Fruit fly (Drosophila melanogaster) whole organism, embryonic: Measurements from ENCODE around the gene CG10035.

Source experiments
- ATbp ChIP-seq: fragments of 200-800 bp; sonication (Bioruptor generic); optimal IDR thresholded peaks from 2 replicates; lab custom pipeline; 2017; ENCODE audit warnings: missing biosample characterization, mild to moderate bottlenecking, missing genetic modification characterization, missing genetic modification reagents
- Adf1 ChIP-seq: fragments of 200-800 bp; sonication (Bioruptor generic); IDR thresholded peaks from 2 replicates; pipeline ENCODE4 v1.3.6; 2022; ENCODE audit warnings: missing biosample characterization, missing genetic modification characterization
- Aef1 ChIP-seq: fragments of 200-800 bp; sonication (Bioruptor generic); IDR thresholded peaks from 3 replicates; pipeline ENCODE4 v1.3.6; 2022; ENCODE audit warnings: missing biosample characterization, missing genetic modification characterization
- B-H1 ChIP-seq: fragments of 200-800 bp; sonication (Bioruptor generic); IDR thresholded peaks from 3 replicates; pipeline ENCODE4 v1.3.6; 2022; ENCODE audit warnings: missing biosample characterization, missing genetic modification characterization
- CG12744 ChIP-seq: fragments of 200-800 bp; sonication (Bioruptor generic); optimal IDR thresholded peaks from 2 replicates; lab custom pipeline; 2016; ENCODE audit warnings: missing biosample characterization, missing genetic modification characterization
- CG12769 ChIP-seq: fragments of 200-800 bp; sonication (Bioruptor generic); optimal IDR thresholded peaks from 2 replicates; lab custom pipeline; 2019; ENCODE audit warnings: missing biosample characterization, mild to moderate bottlenecking, missing genetic modification characterization, moderate library complexity
- CG17912 ChIP-seq: fragments of 200-800 bp; sonication (Bioruptor generic); optimal IDR thresholded peaks from 2 replicates; lab custom pipeline; 2018; ENCODE audit warnings: missing biosample characterization, mild to moderate bottlenecking, missing genetic modification characterization
- CG18011 ChIP-seq: fragments of 200-800 bp; sonication (Bioruptor generic); optimal IDR thresholded peaks from 2 replicates; lab custom pipeline; 2017; ENCODE audit warnings: missing biosample characterization, missing genetic modification characterization, mild to moderate bottlenecking, moderate library complexity, missing genotype
- CG18476 ChIP-seq: fragments of 200-800 bp; sonication (Bioruptor generic); optimal IDR thresholded peaks from 2 replicates; lab custom pipeline; 2016; ENCODE audit warnings: missing biosample characterization, mild to moderate bottlenecking, missing genetic modification characterization
- CG2712 ChIP-seq: fragments of 200-800 bp; optimal IDR thresholded peaks from 3 replicates; lab custom pipeline; 2019; ENCODE audit warnings: missing biosample characterization, mild to moderate bottlenecking, missing genetic modification characterization, moderate library complexity
- CG32772 ChIP-seq: fragments of 200-800 bp; sonication (Bioruptor generic); IDR thresholded peaks from 2 replicates; pipeline ENCODE4 v1.3.6; 2022; ENCODE audit warnings: missing biosample characterization, missing genetic modification characterization
- CG3407 ChIP-seq: fragments of 200-800 bp; sonication (Bioruptor generic); optimal IDR thresholded peaks from 2 replicates; lab custom pipeline; 2018; ENCODE audit warnings: missing biosample characterization, mild to moderate bottlenecking, missing genetic modification characterization
- CG3995 ChIP-seq: fragments of 200-800 bp; sonication (Bioruptor generic); optimal IDR thresholded peaks from 3 replicates; lab custom pipeline; 2016; ENCODE audit warnings: missing biosample characterization, missing genetic modification characterization
- CG6254 ChIP-seq: fragments of 200-800 bp; sonication (Bioruptor generic); optimal IDR thresholded peaks from 3 replicates; lab custom pipeline; 2017; ENCODE audit warnings: mild to moderate bottlenecking, missing biosample characterization, missing genetic modification reagents, missing genetic modification characterization
- CG7928 ChIP-seq: fragments of 200-800 bp; sonication (Bioruptor generic); optimal IDR thresholded peaks from 2 replicates; lab custom pipeline; 2017; ENCODE audit warnings: missing biosample characterization, mild to moderate bottlenecking, missing genetic modification characterization
- CG8290 ChIP-seq, 3 experiments: fragments of 200-800 bp; sonication (Bioruptor generic); optimal IDR thresholded peaks; 2 replicates each; lab custom pipeline; 2016 to 2019; ENCODE audit warnings: missing biosample characterization in 3 of 3, missing genetic modification characterization in 3 of 3, mild to moderate bottlenecking in 2 of 3, moderate library complexity in 1 of 3
- CG8388 ChIP-seq: fragments of 200-800 bp; sonication (Bioruptor generic); optimal IDR thresholded peaks from 2 replicates; lab custom pipeline; 2019; ENCODE audit warnings: missing biosample characterization, mild to moderate bottlenecking, missing genetic modification characterization, moderate library complexity
- CG9727 ChIP-seq: fragments of 200-800 bp; sonication (Bioruptor generic); optimal IDR thresholded peaks from 3 replicates; lab custom pipeline; 2017; ENCODE audit warnings: missing biosample characterization, mild to moderate bottlenecking, missing genetic modification characterization
- CkIIα-i1 ChIP-seq: fragments of 200-800 bp; sonication (Bioruptor generic); IDR thresholded peaks from 2 replicates; pipeline ENCODE4 v1.3.6; 2022; ENCODE audit warnings: missing biosample characterization, missing genetic modification characterization
- Dip3 ChIP-seq: fragments of 200-800 bp; sonication (Bioruptor generic); optimal IDR thresholded peaks from 3 replicates; lab custom pipeline; 2016; ENCODE audit warnings: missing biosample characterization, missing genetic modification characterization
- Dref ChIP-seq: fragments of 200-800 bp; sonication (Bioruptor generic); IDR thresholded peaks from 2 replicates; pipeline ENCODE4 v1.3.6; 2022; ENCODE audit warnings: missing biosample characterization, missing genetic modification characterization
- Elba2 ChIP-seq: fragments of 200-800 bp; sonication (Bioruptor generic); optimal IDR thresholded peaks from 3 replicates; lab custom pipeline; 2016; ENCODE audit warnings: missing biosample characterization, missing genetic modification characterization
- Ets97D ChIP-seq: fragments of 200-800 bp; sonication (Bioruptor generic); optimal IDR thresholded peaks from 3 replicates; lab custom pipeline; 2016; ENCODE audit warnings: missing biosample characterization, missing genetic modification characterization
- Gug ChIP-seq: fragments of 200-800 bp; sonication (Bioruptor generic); IDR thresholded peaks from 4 replicates; pipeline ENCODE4 v1.3.6; 2022; ENCODE audit warnings: missing biosample characterization, missing genetic modification characterization
- Mes4 ChIP-seq: fragments of 200-800 bp; sonication (Bioruptor generic); optimal IDR thresholded peaks from 2 replicates; lab custom pipeline; 2016; ENCODE audit warnings: missing biosample characterization, missing genetic modification characterization
- Ptx1 ChIP-seq: fragments of 200-800 bp; sonication (Bioruptor generic); IDR thresholded peaks from 2 replicates; pipeline ENCODE4 v1.3.6; 2022; ENCODE audit warnings: missing biosample characterization, missing genetic modification characterization
- Sin3A ChIP-seq: fragments of >200 bp; optimal IDR thresholded peaks from 2 replicates; lab custom pipeline; 2018
- ara ChIP-seq: fragments of 200-800 bp; sonication (Bioruptor generic); IDR thresholded peaks from 2 replicates; pipeline ENCODE4 v1.3.6; 2022; ENCODE audit warnings: missing biosample characterization, missing genetic modification characterization
- ase ChIP-seq: fragments of 200-800 bp; sonication (Bioruptor generic); IDR thresholded peaks from 3 replicates; pipeline ENCODE4 v1.3.6; 2022; ENCODE audit warnings: missing biosample characterization, missing genetic modification characterization
- az2 ChIP-seq: fragments of 200-800 bp; sonication (Bioruptor generic); optimal IDR thresholded peaks from 3 replicates; lab custom pipeline; 2016; ENCODE audit warnings: missing biosample characterization, missing genetic modification characterization
- bbx ChIP-seq: fragments of 200-800 bp; sonication (Bioruptor generic); IDR thresholded peaks from 2 replicates; pipeline ENCODE4 v1.3.6; 2022; ENCODE audit warnings: missing biosample characterization, missing genetic modification characterization; ENCODE audit not compliant: partially characterized antibody
- chm ChIP-seq: fragments of 200-800 bp; sonication (Bioruptor generic); IDR thresholded peaks from 2 replicates; pipeline ENCODE4 v1.3.6; 2022; ENCODE audit warnings: missing biosample characterization, missing genetic modification characterization
- dan ChIP-seq: fragments of 200-800 bp; sonication (Bioruptor generic); IDR thresholded peaks from 2 replicates; pipeline ENCODE4 v1.3.6; 2022; ENCODE audit warnings: missing biosample characterization, missing genetic modification characterization
- ems ChIP-seq: fragments of 200-800 bp; sonication (Bioruptor generic); optimal IDR thresholded peaks from 3 replicates; lab custom pipeline; 2016; ENCODE audit warnings: missing biosample characterization, missing genetic modification characterization
- grau ChIP-seq: fragments of 200-800 bp; optimal IDR thresholded peaks from 3 replicates; lab custom pipeline; 2019; ENCODE audit warnings: missing biosample characterization, mild to moderate bottlenecking, missing genetic modification characterization, moderate library complexity
- ham ChIP-seq: fragments of 200-800 bp; sonication (Bioruptor generic); IDR thresholded peaks from 2 replicates; pipeline ENCODE4 v1.3.6; 2022; ENCODE audit warnings: missing biosample characterization, missing genetic modification characterization
- lola ChIP-seq, 3 experiments: fragments of >200 bp in 2 of 3; fragments of 200-800 bp in 1 of 3; sonication (Bioruptor generic) in 1 of 3; optimal IDR thresholded peaks; 2 replicates each; lab custom pipeline; 2017 to 2019; ENCODE audit warnings: missing biosample characterization in 3 of 3, missing genetic modification characterization in 3 of 3, mild to moderate bottlenecking in 1 of 3, moderate library complexity in 1 of 3
- mam ChIP-seq: fragments of 200-800 bp; sonication (Bioruptor generic); optimal IDR thresholded peaks from 3 replicates; lab custom pipeline; 2016; ENCODE audit warnings: missing biosample characterization, missing genetic modification characterization
- org-1 ChIP-seq: fragments of 200-800 bp; sonication (Bioruptor generic); optimal IDR thresholded peaks from 2 replicates; lab custom pipeline; 2017; ENCODE audit warnings: missing biosample characterization, missing genetic modification characterization
- phol ChIP-seq: fragments of 200-800 bp; sonication (Bioruptor generic); optimal IDR thresholded peaks from 3 replicates; lab custom pipeline; 2018; ENCODE audit warnings: missing biosample characterization, mild to moderate bottlenecking, missing genetic modification characterization, moderate library complexity
- salm ChIP-seq: fragments of 200-800 bp; sonication (Bioruptor generic); optimal IDR thresholded peaks from 2 replicates; lab custom pipeline; 2018; ENCODE audit warnings: missing biosample characterization, mild to moderate bottlenecking, missing genetic modification characterization
- schlank ChIP-seq: fragments of 200-800 bp; sonication (Bioruptor generic); optimal IDR thresholded peaks from 2 replicates; lab custom pipeline; 2018; ENCODE audit warnings: missing biosample characterization, mild to moderate bottlenecking, missing genetic modification characterization
- scrt ChIP-seq: fragments of 200-800 bp; sonication (Bioruptor generic); optimal IDR thresholded peaks from 2 replicates; lab custom pipeline; 2018; ENCODE audit warnings: missing biosample characterization, mild to moderate bottlenecking, missing genetic modification characterization, moderate library complexity
- sens-2 ChIP-seq: fragments of 200-800 bp; sonication (Bioruptor generic); IDR thresholded peaks from 2 replicates; pipeline ENCODE4 v1.3.6; 2022; ENCODE audit warnings: missing biosample characterization, missing genetic modification characterization
- seq ChIP-seq: fragments of 200-800 bp; sonication (Bioruptor generic); IDR thresholded peaks from 2 replicates; pipeline ENCODE4 v1.3.6; 2022; ENCODE audit warnings: missing biosample characterization, missing genetic modification characterization
- sim ChIP-seq: fragments of 200-800 bp; sonication (Bioruptor generic); IDR thresholded peaks from 2 replicates; pipeline ENCODE4 v1.3.6; 2022; ENCODE audit warnings: missing biosample characterization, missing genetic modification characterization
- tgo ChIP-seq: fragments of 200-800 bp; sonication (Bioruptor generic); IDR thresholded peaks from 3 replicates; pipeline ENCODE4 v1.3.6; 2022; ENCODE audit warnings: missing biosample characterization, missing genetic modification characterization
- tin ChIP-seq: fragments of 200-800 bp; sonication (Bioruptor generic); optimal IDR thresholded peaks from 3 replicates; lab custom pipeline; 2016; ENCODE audit warnings: missing biosample characterization, missing genetic modification characterization
- toy ChIP-seq: fragments of 200-800 bp; sonication (Bioruptor generic); IDR thresholded peaks from 2 replicates; pipeline ENCODE4 v1.3.6; 2022; ENCODE audit warnings: missing biosample characterization, missing genetic modification characterization
- trh ChIP-seq: fragments of 200-800 bp; sonication (Bioruptor generic); optimal IDR thresholded peaks from 2 replicates; lab custom pipeline; 2016; ENCODE audit warnings: missing biosample characterization, missing genetic modification characterization
- twi ChIP-seq: fragments of 200-800 bp; optimal IDR thresholded peaks from 2 replicates; lab custom pipeline; 2019; ENCODE audit warnings: missing biosample characterization, mild to moderate bottlenecking, missing genetic modification characterization, moderate library complexity
- zfh1 ChIP-seq: fragments of 200-800 bp; sonication (Bioruptor generic); IDR thresholded peaks from 3 replicates; pipeline ENCODE4 v1.3.6; 2022; ENCODE audit warnings: missing biosample characterization, missing genetic modification characterization

CG10035 gene

DNA sequence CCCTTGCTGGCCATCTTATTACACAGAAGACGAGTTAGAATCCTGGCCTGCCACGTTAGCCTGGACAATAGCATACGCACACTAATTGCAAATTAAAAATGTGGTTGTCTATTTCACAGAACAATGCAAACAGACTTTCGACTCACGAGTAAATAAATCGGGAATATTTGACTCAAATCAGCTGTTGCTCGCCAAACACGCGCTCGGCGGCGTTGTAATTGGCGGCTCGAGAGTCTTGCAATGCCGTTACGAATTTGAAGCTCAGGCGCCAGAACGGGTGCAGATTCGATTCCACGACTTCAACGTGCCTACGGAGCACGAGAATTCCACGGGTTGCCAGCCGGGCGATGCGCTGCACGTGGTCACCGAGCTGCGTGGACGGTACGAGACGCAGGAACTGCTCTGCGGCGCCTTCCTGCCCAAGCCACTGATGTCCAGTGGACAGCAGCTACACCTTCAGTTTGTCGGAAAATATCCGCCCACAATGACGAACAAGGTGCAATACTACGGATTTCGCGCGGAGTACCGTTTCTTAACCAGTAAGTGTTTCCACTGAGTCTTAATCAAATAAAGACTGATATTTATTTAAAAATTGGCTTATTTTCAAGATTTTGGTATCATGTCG lies 19.3 kb upstream of the CG10035 start, which contains the start of gene DNAlig3 (continued):
- no peak for TF ChIP-seq CG7928 (GFP tag; lab: Kevin White, UChicago)
- TF ChIP-seq grau (tag; lab: Kevin White, UChicago), result no peak
- no peak for TF ChIP-seq Aef1 (GFP tag; lab: Robert Waterston, UW)
- no peak for TF ChIP-seq toy (GFP tag; lab: Robert Waterston, UW)
- no peak for TF ChIP-seq ase (GFP tag; lab: Robert Waterston, UW)
- no peak for TF ChIP-seq Sin3A (lab: Kevin White, UChicago)
- TF ChIP-seq org-1 (GFP tag; lab: Kevin White, UChicago), result no peak
- TF ChIP-seq CG17912 (GFP tag; lab: Kevin White, UChicago), result no peak
- TF ChIP-seq chm (GFP tag; lab: Robert Waterston, UW), result no peak
- no peak for TF ChIP-seq CG32772
- TF ChIP-seq dan, result no peak
- no peak for TF ChIP-seq Ptx1 (GFP tag; lab: Robert Waterston, UW)
- no peak for TF ChIP-seq CG8388 (GFP tag; lab: Kevin White, UChicago)
- no peak for TF ChIP-seq lola (GFP tag; optimal IDR thresholded peaks at IDR 0.05; lab: Kevin White, UChicago)
- no peak for TF ChIP-seq CG9727 (GFP tag; lab: Kevin White, UChicago)
- no peak for TF ChIP-seq ems (GFP tag; lab: Kevin White, UChicago)
- TF ChIP-seq Dip3, result no peak
- no peak for TF ChIP-seq Ets97D (GFP tag; lab: Kevin White, UChicago)
- TF ChIP-seq CG18011 (GFP tag; lab: Kevin White, UChicago), result no peak
- TF ChIP-seq Adf1 (GFP tag; lab: Robert Waterston, UW), result no peak
- no peak for TF ChIP-seq CG3995 (GFP tag; lab: Kevin White, UChicago)
- TF ChIP-seq ATbp (GFP tag; lab: Kevin White, UChicago), result no peak
- TF ChIP-seq trh (GFP tag; lab: Kevin White, UChicago), result no peak
- no peak for TF ChIP-seq zfh1 (GFP tag; lab: Robert Waterston, UW)
- TF ChIP-seq Mes4, result no peak
- TF ChIP-seq CG2712 (tag; lab: Kevin White, UChicago), result no peak
- no peak for TF ChIP-seq CG18476 (GFP tag; lab: Kevin White, UChicago)
- TF ChIP-seq tgo (GFP tag; lab: Robert Waterston, UW), result no peak
- TF ChIP-seq Dref (GFP tag; lab: Robert Waterston, UW), result peak; percentile 40; the same call in 1 of the 2 replicates
- no peak for TF ChIP-seq twi
- TF ChIP-seq Gug (GFP tag; lab: Robert Waterston, UW), result no peak
- no peak for TF ChIP-seq CG6254 (GFP tag; lab: Kevin White, UChicago)
- TF ChIP-seq sim (GFP tag; lab: Robert Waterston, UW), result no peak
- TF ChIP-seq az2, result no peak
- peak; percentile 63 for TF ChIP-seq bbx (GFP tag; lab: Robert Waterston, UW)
- no peak for TF ChIP-seq sens-2 (GFP tag; lab: Robert Waterston, UW)
- no peak for TF ChIP-seq CkIIα-i1
- no peak for TF ChIP-seq CG12744
- no peak for TF ChIP-seq Elba2 (GFP tag; lab: Kevin White, UChicago)
- no peak for TF ChIP-seq seq (GFP tag; lab: Robert Waterston, UW)
- no peak for TF ChIP-seq mam
- no peak for TF ChIP-seq B-H1 (GFP tag; lab: Robert Waterston, UW)
- TF ChIP-seq tin (GFP tag; lab: Kevin White, UChicago), result no peak
- no peak for TF ChIP-seq ham (GFP tag; lab: Robert Waterston, UW)
- no peak for TF ChIP-seq schlank
- TF ChIP-seq phol (tag; lab: Kevin White, UChicago), result no peak
- TF ChIP-seq ara (GFP tag; lab: Robert Waterston, UW), result no peak
- TF ChIP-seq CG8290 (GFP tag; optimal IDR thresholded peaks at IDR 0.05; lab: Kevin White, UChicago), result no peak
- TF ChIP-seq CG8290 (tag; optimal IDR thresholded peaks at IDR 0.05; lab: Kevin White, UChicago), result peak in 1 of 2 experiments; percentile 40
- TF ChIP-seq scrt (GFP tag; lab: Kevin White, UChicago), result peak; percentile 53
- TF ChIP-seq CG3407 (GFP tag; lab: Kevin White, UChicago), result no peak
- no peak for TF ChIP-seq salm (tag; lab: Kevin White, UChicago)
- TF ChIP-seq CG12769 (tag; lab: Kevin White, UChicago), result peak; percentile 83
